Worm (Caenorhabditis elegans) whole organism, L4/young adult: Measurements from ENCODE around the gene ZC477.7.

Experiments used
- W03F9.2 ChIP-seq: fragments of 150-350 bp; optimal IDR thresholded peaks from 2 replicates; lab custom pipeline; 2014; ENCODE audit warnings: missing biosample characterization, missing genetic modification characterization
- dao-5 ChIP-seq: sonication (generic microtip); optimal IDR thresholded peaks from 2 replicates; lab custom pipeline; 2016; ENCODE audit warnings: missing genotype, missing genetic modification characterization, moderate library complexity, missing compliant biosample characterization
- him-1 ChIP-seq: sonication (generic microtip); optimal IDR thresholded peaks from 2 replicates; lab custom pipeline; 2016; ENCODE audit warnings: missing genotype, missing genetic modification reagents, missing genetic modification characterization, missing compliant biosample characterization

ce11 chrIV:7133140-7133539 lies 21.9 kb upstream of the ZC477.7 start, which contains the start of gene cyn-12:
- TF ChIP-seq W03F9.2 (tag; lab: Kevin White, UChicago) (no peak), him-1 (tag; lab: Kevin White, UChicago) (no peak), dao-5 (tag; lab: Kevin White, UChicago) (no peak)
